Fruit fly (Drosophila melanogaster) whole organism, embryonic: ENCODE measurements around the gene Cpr76Bc.
A peak's percentile ranks its signal among the peaks of the same experiment; 100 is the strongest.

Source experiments
- Abd-B ChIP-seq: fragments of 200-800 bp; sonication (Bioruptor generic); optimal IDR thresholded peaks from 2 replicates; lab custom pipeline; 2018; ENCODE audit warnings: missing biosample characterization, mild to moderate bottlenecking, missing genetic modification characterization, moderate library complexity
- Ada2b ChIP-seq: fragments of 200-800 bp; sonication (Bioruptor generic); IDR thresholded peaks from 2 replicates; pipeline ENCODE4 v1.3.6; 2022; ENCODE audit warnings: missing biosample characterization, missing genetic modification characterization
- Blimp-1 ChIP-seq: fragments of 200-800 bp; sonication (Bioruptor generic); optimal IDR thresholded peaks from 3 replicates; lab custom pipeline; 2018; ENCODE audit warnings: missing biosample characterization, missing genetic modification characterization, mild to moderate bottlenecking, moderate library complexity, missing genetic modification reagents
- Bteb2 ChIP-seq: fragments of 200-800 bp; sonication (Bioruptor generic); optimal IDR thresholded peaks from 2 replicates; lab custom pipeline; 2016; ENCODE audit warnings: missing biosample characterization, missing genetic modification characterization
- CG10543 ChIP-seq: fragments of 200-800 bp; sonication (Bioruptor generic); optimal IDR thresholded peaks from 3 replicates; lab custom pipeline; 2017; ENCODE audit warnings: missing biosample characterization, mild to moderate bottlenecking, missing genetic modification characterization, moderate library complexity
- CG12744 ChIP-seq: fragments of 200-800 bp; sonication (Bioruptor generic); optimal IDR thresholded peaks from 2 replicates; lab custom pipeline; 2016; ENCODE audit warnings: missing biosample characterization, missing genetic modification characterization
- CG15479 ChIP-seq: fragments of 200-800 bp; sonication (Bioruptor generic); optimal IDR thresholded peaks from 3 replicates; lab custom pipeline; 2019; ENCODE audit warnings: missing biosample characterization, mild to moderate bottlenecking, missing genetic modification characterization, moderate library complexity
- CG16813 ChIP-seq: fragments of 200-800 bp; sonication (Bioruptor generic); IDR thresholded peaks from 3 replicates; pipeline ENCODE4 v1.3.6; 2022; ENCODE audit warnings: missing biosample characterization, missing genetic modification characterization; ENCODE audit not compliant: partially characterized antibody
- CG17568 ChIP-seq: fragments of 200-800 bp; sonication (Bioruptor generic); optimal IDR thresholded peaks from 2 replicates; lab custom pipeline; 2018; ENCODE audit warnings: missing biosample characterization, mild to moderate bottlenecking, missing genetic modification characterization, moderate library complexity
- CG18619 ChIP-seq: fragments of 200-800 bp; sonication (Bioruptor generic); optimal IDR thresholded peaks from 3 replicates; lab custom pipeline; 2017; ENCODE audit warnings: missing biosample characterization, mild to moderate bottlenecking, missing genetic modification characterization
- CG2120 ChIP-seq: fragments of 200-800 bp; sonication (Bioruptor generic); optimal IDR thresholded peaks from 3 replicates; lab custom pipeline; 2016; ENCODE audit warnings: missing biosample characterization, missing genetic modification characterization
- CG4360 ChIP-seq: fragments of 200-800 bp; sonication (Bioruptor generic); IDR thresholded peaks from 2 replicates; pipeline ENCODE4 v1.3.6; 2022; ENCODE audit warnings: missing biosample characterization, missing genetic modification characterization
- CG4404 ChIP-seq: fragments of 200-800 bp; sonication (Bioruptor generic); IDR thresholded peaks from 2 replicates; pipeline ENCODE4 v1.3.6; 2022; ENCODE audit warnings: missing biosample characterization, missing genetic modification characterization
- CG7556 ChIP-seq: fragments of 200-800 bp; sonication (Bioruptor generic); optimal IDR thresholded peaks from 2 replicates; lab custom pipeline; 2017; ENCODE audit warnings: missing biosample characterization, mild to moderate bottlenecking, missing genetic modification characterization
- CG8281 ChIP-seq: fragments of 200-800 bp; sonication (Bioruptor generic); optimal IDR thresholded peaks from 2 replicates; lab custom pipeline; 2018; ENCODE audit warnings: missing biosample characterization, mild to moderate bottlenecking, missing genetic modification characterization, moderate library complexity
- Dad ChIP-seq: fragments of 200-800 bp; sonication (Bioruptor generic); optimal IDR thresholded peaks from 3 replicates; lab custom pipeline; 2016; ENCODE audit warnings: missing biosample characterization, missing genetic modification characterization
- Deaf1 ChIP-seq: fragments of 200-800 bp; optimal IDR thresholded peaks from 3 replicates; lab custom pipeline; 2019; ENCODE audit warnings: missing biosample characterization, mild to moderate bottlenecking, missing genetic modification characterization, moderate library complexity
- Dek ChIP-seq: fragments of 200-800 bp; sonication (Bioruptor generic); optimal IDR thresholded peaks from 3 replicates; lab custom pipeline; 2019; ENCODE audit warnings: missing biosample characterization, mild to moderate bottlenecking, missing genetic modification characterization, moderate library complexity
- Ets65A ChIP-seq: fragments of 200-800 bp; sonication (Bioruptor generic); peaks from one replicate; lab custom pipeline; 2016; ENCODE audit warnings: missing biosample characterization, missing genetic modification characterization
- Ets97D ChIP-seq: fragments of 200-800 bp; sonication (Bioruptor generic); optimal IDR thresholded peaks from 3 replicates; lab custom pipeline; 2016; ENCODE audit warnings: missing biosample characterization, missing genetic modification characterization
- Hmr ChIP-seq: fragments of 200-800 bp; sonication (Bioruptor generic); optimal IDR thresholded peaks from 3 replicates; lab custom pipeline; 2017; ENCODE audit warnings: mild to moderate bottlenecking, missing biosample characterization, missing genetic modification reagents, missing genetic modification characterization
- Lim3 ChIP-seq: fragments of 200-800 bp; sonication (Bioruptor generic); IDR thresholded peaks from 2 replicates; pipeline ENCODE4 v1.3.6; 2022; ENCODE audit warnings: missing biosample characterization, missing genetic modification characterization
- MTF-1 ChIP-seq: fragments of 200-800 bp; sonication (Bioruptor generic); optimal IDR thresholded peaks from 2 replicates; lab custom pipeline; 2018; ENCODE audit warnings: missing biosample characterization, mild to moderate bottlenecking, missing genetic modification characterization, borderline replicate concordance
- Med ChIP-seq: fragments of 200-800 bp; sonication (Bioruptor generic); peaks from one replicate; lab custom pipeline; 2016; ENCODE audit warnings: missing biosample characterization, missing genetic modification characterization, mild to moderate bottlenecking, inconsistent platforms, moderate library complexity
- Mrtf ChIP-seq: fragments of 200-800 bp; sonication (Bioruptor generic); IDR thresholded peaks from 3 replicates; pipeline ENCODE4 v1.3.6; 2022; ENCODE audit warnings: missing biosample characterization, missing genetic modification characterization
- Nf-YC ChIP-seq: fragments of 200-800 bp; optimal IDR thresholded peaks from 3 replicates; lab custom pipeline; 2019; ENCODE audit warnings: missing biosample characterization, mild to moderate bottlenecking, missing genetic modification characterization, moderate library complexity
- Ptx1 ChIP-seq: fragments of 200-800 bp; sonication (Bioruptor generic); IDR thresholded peaks from 2 replicates; pipeline ENCODE4 v1.3.6; 2022; ENCODE audit warnings: missing biosample characterization, missing genetic modification characterization
- ase ChIP-seq: fragments of 200-800 bp; sonication (Bioruptor generic); IDR thresholded peaks from 3 replicates; pipeline ENCODE4 v1.3.6; 2022; ENCODE audit warnings: missing biosample characterization, missing genetic modification characterization
- az2 ChIP-seq: fragments of 200-800 bp; sonication (Bioruptor generic); optimal IDR thresholded peaks from 3 replicates; lab custom pipeline; 2016; ENCODE audit warnings: missing biosample characterization, missing genetic modification characterization
- bbx ChIP-seq: fragments of 200-800 bp; sonication (Bioruptor generic); IDR thresholded peaks from 2 replicates; pipeline ENCODE4 v1.3.6; 2022; ENCODE audit warnings: missing biosample characterization, missing genetic modification characterization; ENCODE audit not compliant: partially characterized antibody
- cg ChIP-seq: fragments of 200-800 bp; sonication (Bioruptor generic); optimal IDR thresholded peaks from 3 replicates; lab custom pipeline; 2019; ENCODE audit warnings: missing biosample characterization, mild to moderate bottlenecking, missing genetic modification characterization, moderate library complexity
- corto ChIP-seq: fragments of 200-800 bp; sonication (Bioruptor generic); optimal IDR thresholded peaks from 2 replicates; lab custom pipeline; 2016; ENCODE audit warnings: missing biosample characterization, mild to moderate bottlenecking, missing genetic modification characterization, moderate library complexity
- crol ChIP-seq: fragments of 200-800 bp; sonication (Bioruptor generic); IDR thresholded peaks from 2 replicates; pipeline ENCODE4 v1.3.6; 2022; ENCODE audit warnings: missing biosample characterization, missing genetic modification characterization
- dimm ChIP-seq: fragments of 200-800 bp; sonication (Bioruptor generic); IDR thresholded peaks from 2 replicates; pipeline ENCODE4 v1.3.6; 2022; ENCODE audit warnings: missing biosample characterization, missing genetic modification characterization
- dysf ChIP-seq: fragments of 200-800 bp; sonication (Bioruptor generic); IDR thresholded peaks from 3 replicates; pipeline ENCODE4 v1.3.6; 2022; ENCODE audit warnings: missing biosample characterization, missing genetic modification characterization
- insv ChIP-seq, 2 experiments: fragments of 200-800 bp; sonication (Bioruptor generic); optimal IDR thresholded peaks; 3 replicates each; lab custom pipeline; 2016 to 2018; ENCODE audit warnings: missing biosample characterization in 2 of 2, missing genetic modification characterization in 2 of 2
- ken ChIP-seq: fragments of 200-800 bp; sonication (Bioruptor generic); IDR thresholded peaks from 3 replicates; pipeline ENCODE4 v1.3.6; 2022; ENCODE audit warnings: missing biosample characterization, missing genetic modification characterization
- onecut ChIP-seq: fragments of 200-800 bp; sonication (Bioruptor generic); IDR thresholded peaks from 2 replicates; pipeline ENCODE4 v1.3.6; 2022; ENCODE audit warnings: missing biosample characterization, missing genetic modification characterization
- ro ChIP-seq: fragments of 200-800 bp; sonication (Bioruptor generic); IDR thresholded peaks from 2 replicates; pipeline ENCODE4 v1.3.6; 2022; ENCODE audit warnings: missing biosample characterization, missing genetic modification characterization
- slbo ChIP-seq: fragments of 200-800 bp; sonication (Bioruptor generic); IDR thresholded peaks from 2 replicates; pipeline ENCODE4 v1.3.6; 2022; ENCODE audit warnings: missing biosample characterization, missing genetic modification characterization
- so ChIP-seq: fragments of 200-800 bp; sonication (Bioruptor generic); IDR thresholded peaks from 3 replicates; pipeline ENCODE4 v1.3.6; 2022; ENCODE audit warnings: missing biosample characterization, missing genetic modification characterization
- tll ChIP-seq, 2 experiments: fragments of 200-800 bp in 1 of 2; fragments of >200 bp in 1 of 2; sonication (Bioruptor generic) in 1 of 2; optimal IDR thresholded peaks; 2 replicates each; lab custom pipeline; 2017 to 2019; ENCODE audit warnings: missing biosample characterization in 2 of 2, missing genetic modification characterization in 2 of 2, mild to moderate bottlenecking in 1 of 2, moderate library complexity in 1 of 2
- zen2 ChIP-seq: fragments of 200-800 bp; sonication (Bioruptor generic); IDR thresholded peaks from 3 replicates; pipeline ENCODE4 v1.3.6; 2022; ENCODE audit warnings: missing biosample characterization, missing genetic modification characterization; ENCODE audit not compliant: partially characterized antibody
- zf30C ChIP-seq: fragments of 200-800 bp; sonication (Bioruptor generic); optimal IDR thresholded peaks from 3 replicates; lab custom pipeline; 2018; ENCODE audit warnings: missing biosample characterization, mild to moderate bottlenecking, missing genetic modification characterization

The Cpr76Bc gene

dm6 chr3L:19558674-19559073, 37.9 kb downstream of the Cpr76Bc start (continued):
- no peak for TF ChIP-seq ase
- TF ChIP-seq bbx (GFP tag; lab: Robert Waterston, UW) = 0 out of 2 replicates have a peak, but pooled peaks have one; percentile 2

dm6 chr3L:19559171-19559570, 38.4 kb downstream of the Cpr76Bc start:
- TF ChIP-seq CG10543 (GFP tag; lab: Kevin White, UChicago) (no peak), CG4404 (GFP tag; lab: Robert Waterston, UW) (no peak), Mrtf (no peak), tll (GFP tag; optimal IDR thresholded peaks at IDR 0.05; lab: Kevin White, UChicago) (peak in 1 of 2 experiments; percentile 56), MTF-1 (GFP tag; lab: Kevin White, UChicago) (peak; percentile 5), CG15479 (GFP tag; lab: Kevin White, UChicago) (peak; percentile 55), CG17568 (no peak), Ets65A (GFP tag; lab: Kevin White, UChicago) (peak; percentile 33), ken (GFP tag; lab: Robert Waterston, UW) (0 out of 3 replicates have a peak, but pooled peaks have one; percentile 13), Deaf1 (no peak), CG2120 (GFP tag; lab: Kevin White, UChicago) (no peak), Nf-YC (tag; lab: Kevin White, UChicago) (no peak), Med (GFP tag; lab: Kevin White, UChicago) (peak; percentile 53), Blimp-1 (GFP tag; lab: Kevin White, UChicago) (peak; percentile 1), Ada2b (GFP tag; lab: Robert Waterston, UW) (0 out of 2 replicates have a peak, but pooled peaks have one; percentile 4)
- TF ChIP-seq, all 482 proteins: peak for 8

dm6 chr3L:19560005-19560694, 39.4 kb downstream of the Cpr76Bc start:
- no peak for TF ChIP-seq Lim3
- TF ChIP-seq az2 = no peak
- peak; percentile 73 for TF ChIP-seq CG4360
- peak; percentile 43 for TF ChIP-seq cg
- TF ChIP-seq crol (GFP tag; lab: Robert Waterston, UW) = peak; percentile 39
- TF ChIP-seq, all 482 proteins: peak for 3

- TF ChIP-seq dysf (GFP tag; lab: Robert Waterston, UW) (peak; percentile 96), CG12744 (peak; percentile 90), onecut (peak; percentile 91), corto (GFP tag; lab: Kevin White, UChicago) (peak; percentile 92), CG8281 (tag; lab: Kevin White, UChicago) (peak; percentile 82), Ets97D (GFP tag; lab: Kevin White, UChicago) (peak; percentile 63), dimm (GFP tag; lab: Robert Waterston, UW) (peak; percentile 83), so (GFP tag; lab: Robert Waterston, UW) (peak; percentile 97), zf30C (GFP tag; lab: Kevin White, UChicago) (peak; percentile 98), CG18619 (GFP tag; lab: Kevin White, UChicago) (peak; percentile 92), Blimp-1 (GFP tag; lab: Kevin White, UChicago) (peak; percentile 93), Dad (peak; percentile 90), Dek (peak; percentile 93), Bteb2 (GFP tag; lab: Kevin White, UChicago) (peak; percentile 93), CG7556 (GFP tag; lab: Kevin White, UChicago) (peak; percentile 95), CG16813 (no peak), ro (GFP tag; lab: Robert Waterston, UW) (peak; percentile 85), Hmr (GFP tag; lab: Kevin White, UChicago) (peak; percentile 93), slbo (GFP tag; lab: Robert Waterston, UW) (peak; percentile 94), zen2 (GFP tag; lab: Robert Waterston, UW) (no peak), Ptx1 (GFP tag; lab: Robert Waterston, UW) (peak; percentile 94), insv (GFP tag; optimal IDR thresholded peaks at IDR 0.05; lab: Kevin White, UChicago) (peak in 1 of 2 experiments; percentile 76), Abd-B (peak; percentile 95)
Measured at dm6 chr3L:19560695-19561246, 40.0 kb downstream of the Cpr76Bc start.
